Worm (Caenorhabditis elegans): ENCODE data around the gene ebp-1.

Gene ebp-1

ce11 chrV:18098387-18098786 is 55.0 kb downstream of the ebp-1 start, which contains the start of gene par-4:
TSS of gene par-4 (plus strand) at chrV:18098687.
- TF ChIP-seq Y5F2A.4 (GFP tag; optimal IDR thresholded peaks at IDR 0.05) = no peak
- no peak for TF ChIP-seq mdt-29 (GFP tag; IDR thresholded peaks at IDR 0.05)
- no peak for TF ChIP-seq dmd-9 (GFP tag; IDR thresholded peaks at IDR 0.05)
- no peak for TF ChIP-seq nhr-42 (GFP tag; IDR thresholded peaks at IDR 0.05)
- no peak for TF ChIP-seq zfp-2 (tag; optimal IDR thresholded peaks at IDR 0.05)
- TF ChIP-seq nhr-6 (tag; optimal IDR thresholded peaks at IDR 0.05) = no peak
- no peak for TF ChIP-seq dmd-6 (GFP tag; IDR thresholded peaks at IDR 0.05)
- TF ChIP-seq fos-1 (tag; optimal IDR thresholded peaks at IDR 0.05) = no peak
- no peak for TF ChIP-seq F44E2.7 (GFP tag; IDR thresholded peaks at IDR 0.05)
- TF ChIP-seq daf-8 (GFP tag; IDR thresholded peaks at IDR 0.05) = no peak
- no peak for TF ChIP-seq mxl-3 (GFP tag; optimal IDR thresholded peaks at IDR 0.05)
- no peak for TF ChIP-seq cey-2 (tag; optimal IDR thresholded peaks at IDR 0.05; ENCODE audit: borderline replicate concordance, insufficient read depth)
- TF ChIP-seq mxl-2 (GFP tag; conservative IDR thresholded peaks at IDR 0.05) = no peak
- TF ChIP-seq F49E8.2 (tag; optimal IDR thresholded peaks at IDR 0.05; ENCODE audit: borderline replicate concordance) = no peak
- no peak for TF ChIP-seq mes-2 (tag; optimal IDR thresholded peaks at IDR 0.05; ENCODE audit: poor library complexity, severe bottlenecking)
- no peak for TF ChIP-seq lin-15B (tag; optimal IDR thresholded peaks at IDR 0.05)
- no peak for TF ChIP-seq ceh-20 (GFP tag; IDR thresholded peaks at IDR 0.05)
- no peak for TF ChIP-seq nhr-111 (GFP tag; optimal IDR thresholded peaks at IDR 0.05)

Measured in whole organism, L4 larva.